Fruit fly (Drosophila melanogaster): ENCODE data around the gene cm.

cm gene

dm6 chrX:7008102-7009087 is 2.5 kb downstream of the cm start (continued):
- no peak for TF ChIP-seq CG31441 (GFP tag; IDR thresholded peaks at IDR 0.05)
- TF ChIP-seq ttk (GFP tag; IDR thresholded peaks at IDR 0.05) = no peak
- no peak for TF ChIP-seq Dll (GFP tag; IDR thresholded peaks at IDR 0.05; ENCODE audit: partially characterized antibody)
- no peak for TF ChIP-seq tll (GFP tag; optimal IDR thresholded peaks at IDR 0.05)
- TF ChIP-seq crc (GFP tag; optimal IDR thresholded peaks at IDR 0.05) = no peak
- TF ChIP-seq CG17361 (GFP tag; IDR thresholded peaks at IDR 0.05) = 0 out of 3 replicates have a peak, but pooled peaks have one; percentile 9
- TF ChIP-seq CG14050 (GFP tag; IDR thresholded peaks at IDR 0.05) = no peak
- TF ChIP-seq eve (GFP tag; optimal IDR thresholded peaks at IDR 0.05) = no peak
- TF ChIP-seq mam (GFP tag; optimal IDR thresholded peaks at IDR 0.05) = no peak
- TF ChIP-seq ERR (GFP tag; optimal IDR thresholded peaks at IDR 0.05) = no peak
- no peak for TF ChIP-seq org-1 (GFP tag; optimal IDR thresholded peaks at IDR 0.05)
- TF ChIP-seq CG17359 (tag; optimal IDR thresholded peaks at IDR 0.05) = peak; percentile 3
- no peak for TF ChIP-seq Tbp (GFP tag; optimal IDR thresholded peaks at IDR 0.05)
- peak; percentile 45 for TF ChIP-seq nom (GFP tag; optimal IDR thresholded peaks at IDR 0.05)
- TF ChIP-seq tap (tag; optimal IDR thresholded peaks at IDR 0.05) = no peak
- no peak for TF ChIP-seq maf-S (GFP tag; optimal IDR thresholded peaks at IDR 0.05)
- TF ChIP-seq CG5180 (GFP tag; optimal IDR thresholded peaks at IDR 0.05) = no peak
- TF ChIP-seq sqz (GFP tag; optimal IDR thresholded peaks at IDR 0.05) = peak; percentile 13
- TF ChIP-seq sob (GFP tag; IDR thresholded peaks at IDR 0.05) = no peak
- TF ChIP-seq yki (optimal IDR thresholded peaks at IDR 0.05) = no peak
- TF ChIP-seq ro (GFP tag; IDR thresholded peaks at IDR 0.05) = no peak
- no peak for TF ChIP-seq trh (GFP tag; optimal IDR thresholded peaks at IDR 0.05)
- TF ChIP-seq CG3726 (GFP tag; IDR thresholded peaks at IDR 0.05) = no peak
- no peak for TF ChIP-seq Jarid2 (GFP tag; optimal IDR thresholded peaks at IDR 0.05)
- TF ChIP-seq jing (GFP tag; optimal IDR thresholded peaks at IDR 0.05) = no peak
- peak; percentile 55; the same call in 1 of the 3 replicates for TF ChIP-seq z (GFP tag; IDR thresholded peaks at IDR 0.05)
- TF ChIP-seq CG18599 (GFP tag; optimal IDR thresholded peaks at IDR 0.05) = no peak
- TF ChIP-seq Ptx1 (GFP tag; IDR thresholded peaks at IDR 0.05) = 0 out of 2 replicates have a peak, but pooled peaks have one; percentile 13
- no peak for TF ChIP-seq ham (GFP tag; IDR thresholded peaks at IDR 0.05)
- TF ChIP-seq lab (GFP tag; optimal IDR thresholded peaks at IDR 0.05) = no peak
- TF ChIP-seq CTCF (GFP tag; optimal IDR thresholded peaks at IDR 0.05) = no peak
- TF ChIP-seq Gug (GFP tag; IDR thresholded peaks at IDR 0.05) = no peak
- TF ChIP-seq Oaz (GFP tag; IDR thresholded peaks at IDR 0.05) = no peak
- peak; percentile 25 for TF ChIP-seq cg (GFP tag; optimal IDR thresholded peaks at IDR 0.05)
- peak; percentile 51; the same call in 1 of the 2 replicates for TF ChIP-seq crol (GFP tag; IDR thresholded peaks at IDR 0.05)
- TF ChIP-seq CG10543 (GFP tag; optimal IDR thresholded peaks at IDR 0.05) = no peak
- no peak for TF ChIP-seq CG34422 (GFP tag; IDR thresholded peaks at IDR 0.05)
- TF ChIP-seq tin (GFP tag; optimal IDR thresholded peaks at IDR 0.05) = no peak
- no peak for TF ChIP-seq Bteb2 (GFP tag; optimal IDR thresholded peaks at IDR 0.05)
- TF ChIP-seq ara (GFP tag; IDR thresholded peaks at IDR 0.05) = no peak
- no peak for TF ChIP-seq Lim3 (GFP tag; IDR thresholded peaks at IDR 0.05)
- TF ChIP-seq dm (GFP tag; optimal IDR thresholded peaks at IDR 0.05) = no peak
- no peak for TF ChIP-seq CG18619 (GFP tag; optimal IDR thresholded peaks at IDR 0.05)
- TF ChIP-seq cas (GFP tag; IDR thresholded peaks at IDR 0.05) = no peak
- TF ChIP-seq CG32772 (GFP tag; IDR thresholded peaks at IDR 0.05) = no peak
- TF ChIP-seq Ets65A (GFP tag) = peak; percentile 87
- TF ChIP-seq MTF-1 (GFP tag; optimal IDR thresholded peaks at IDR 0.05; ENCODE audit: borderline replicate concordance) = no peak
- TF ChIP-seq knrl (GFP tag; IDR thresholded peaks at IDR 0.05; ENCODE audit: partially characterized antibody) = no peak
- no peak for TF ChIP-seq grn (GFP tag; optimal IDR thresholded peaks at IDR 0.05)
- no peak for TF ChIP-seq CG7987 (GFP tag; optimal IDR thresholded peaks at IDR 0.05)
